Fruit fly (Drosophila melanogaster) whole organism, prepupa: ENCODE data around the gene RpL6.

ENCODE experiments used
- CG11902 ChIP-seq: fragments of 200-800 bp; sonication (Bioruptor generic); optimal IDR thresholded peaks from 3 replicates; lab custom pipeline; 2016; ENCODE audit warnings: missing biosample characterization, missing genetic modification characterization
- CG15336 ChIP-seq: fragments of 200-800 bp; sonication (Bioruptor generic); IDR thresholded peaks from 2 replicates; pipeline ENCODE4 v1.3.6; 2022; ENCODE audit warnings: missing biosample characterization, missing genetic modification characterization
- CG1621 ChIP-seq: fragments of 200-800 bp; sonication (Bioruptor generic); optimal IDR thresholded peaks from 3 replicates; lab custom pipeline; 2018; ENCODE audit warnings: missing biosample characterization, mild to moderate bottlenecking, missing genetic modification characterization
- CG34406 ChIP-seq: fragments of 200-800 bp; sonication (Bioruptor generic); optimal IDR thresholded peaks from 3 replicates; lab custom pipeline; 2016; ENCODE audit warnings: missing biosample characterization, missing genetic modification characterization
- CG6276 ChIP-seq: fragments of 200-800 bp; sonication (Bioruptor generic); optimal IDR thresholded peaks from 2 replicates; lab custom pipeline; 2017; ENCODE audit warnings: missing biosample characterization, mild to moderate bottlenecking, missing genetic modification characterization
- CG6808 ChIP-seq: fragments of 200-800 bp; sonication (Bioruptor generic); optimal IDR thresholded peaks from 3 replicates; lab custom pipeline; 2017; ENCODE audit warnings: missing biosample characterization, missing genetic modification characterization, mild to moderate bottlenecking, moderate library complexity, missing genetic modification reagents
- CG8632 ChIP-seq: fragments of 200-800 bp; sonication (Bioruptor generic); optimal IDR thresholded peaks from 3 replicates; lab custom pipeline; 2016; ENCODE audit warnings: missing biosample characterization, missing genetic modification characterization
- Hr4 ChIP-seq: fragments of 200-800 bp; sonication (Bioruptor generic); optimal IDR thresholded peaks from 3 replicates; lab custom pipeline; 2016; ENCODE audit warnings: missing biosample characterization, missing genetic modification characterization
- OdsH ChIP-seq: fragments of 200-800 bp; sonication (Bioruptor generic); optimal IDR thresholded peaks from 3 replicates; lab custom pipeline; 2016; ENCODE audit warnings: missing biosample characterization, missing genetic modification characterization
- Smox ChIP-seq: fragments of 200-800 bp; sonication (Bioruptor generic); optimal IDR thresholded peaks from 3 replicates; lab custom pipeline; 2016; ENCODE audit warnings: missing biosample characterization, missing genetic modification characterization
- achi ChIP-seq: fragments of 200-800 bp; sonication (Bioruptor generic); optimal IDR thresholded peaks from 3 replicates; lab custom pipeline; 2016; ENCODE audit warnings: missing biosample characterization, missing genetic modification characterization
- cyc ChIP-seq: fragments of 200-800 bp; sonication (Bioruptor generic); optimal IDR thresholded peaks from 3 replicates; lab custom pipeline; 2016; ENCODE audit warnings: missing biosample characterization, missing genetic modification characterization
- dsx ChIP-seq: fragments of 200-800 bp; optimal IDR thresholded peaks from 3 replicates; lab custom pipeline; 2019; ENCODE audit warnings: missing biosample characterization, mild to moderate bottlenecking, missing genetic modification characterization, moderate library complexity; ENCODE audit not compliant: poor library complexity, severe bottlenecking
- eg ChIP-seq: fragments of 200-800 bp; sonication (Bioruptor generic); IDR thresholded peaks from 3 replicates; pipeline ENCODE4 v1.3.6; 2022; ENCODE audit warnings: missing biosample characterization, missing genetic modification characterization
- fd85E ChIP-seq: fragments of 200-800 bp; sonication (Bioruptor generic); optimal IDR thresholded peaks from 3 replicates; lab custom pipeline; 2016; ENCODE audit warnings: missing biosample characterization, missing genetic modification characterization
- fkh ChIP-seq: fragments of 200-800 bp; sonication (Bioruptor generic); optimal IDR thresholded peaks from 3 replicates; lab custom pipeline; 2017; ENCODE audit warnings: missing biosample characterization, mild to moderate bottlenecking, missing genetic modification characterization, moderate library complexity
- salr ChIP-seq, 2 experiments: fragments of 200-800 bp; sonication (Bioruptor generic); optimal IDR thresholded peaks; 3 replicates each; lab custom pipeline; 2016 to 2018; ENCODE audit warnings: missing biosample characterization in 2 of 2, missing genetic modification characterization in 2 of 2, mild to moderate bottlenecking in 1 of 2
- ss ChIP-seq, 2 experiments: fragments of 200-800 bp; sonication (Bioruptor generic); optimal IDR thresholded peaks; 2 replicates in 1 of 2; 3 replicates in 1 of 2; lab custom pipeline; 2017 to 2018; ENCODE audit warnings: mild to moderate bottlenecking in 2 of 2, missing biosample characterization in 2 of 2, missing genetic modification characterization in 2 of 2, moderate library complexity in 1 of 2

RpL6 gene

DNA sequence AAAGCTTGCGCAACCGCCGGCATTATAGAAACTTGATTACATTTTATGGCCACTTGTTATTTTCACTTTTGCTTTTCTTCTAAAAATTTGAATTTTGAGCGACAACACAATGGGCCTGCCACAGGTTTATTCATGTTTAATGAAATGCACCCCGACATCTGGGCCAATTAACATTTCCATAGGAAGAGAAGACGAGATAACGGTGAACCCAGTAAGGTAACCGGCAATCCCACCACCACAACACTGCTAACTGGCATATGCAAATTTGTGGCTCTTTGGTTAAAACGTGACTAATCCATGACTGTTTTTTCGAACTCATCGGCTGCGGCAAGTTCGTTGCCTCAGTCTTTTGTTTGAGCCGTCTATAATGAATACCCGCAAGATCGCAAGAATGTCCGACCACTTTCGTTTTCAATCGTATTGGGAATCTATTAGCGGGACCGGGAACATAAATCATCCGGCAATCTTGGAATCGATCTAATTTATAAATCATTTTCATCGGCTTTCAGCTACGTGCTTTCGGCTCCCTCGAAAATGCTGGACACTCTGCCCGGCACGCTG, 37.2 kb downstream of the RpL6 start:
- TF ChIP-seq fd85E (GFP tag; lab: Kevin White, UChicago) (no peak), Smox (GFP tag; lab: Kevin White, UChicago) (no peak), CG6808 (GFP tag; lab: Kevin White, UChicago) (no peak), eg (GFP tag; lab: Robert Waterston, UW) (no peak), Hr4 (no peak), CG1621 (tag; lab: Kevin White, UChicago) (no peak), CG8632 (no peak), achi (GFP tag; lab: Kevin White, UChicago) (no peak)

DNA sequence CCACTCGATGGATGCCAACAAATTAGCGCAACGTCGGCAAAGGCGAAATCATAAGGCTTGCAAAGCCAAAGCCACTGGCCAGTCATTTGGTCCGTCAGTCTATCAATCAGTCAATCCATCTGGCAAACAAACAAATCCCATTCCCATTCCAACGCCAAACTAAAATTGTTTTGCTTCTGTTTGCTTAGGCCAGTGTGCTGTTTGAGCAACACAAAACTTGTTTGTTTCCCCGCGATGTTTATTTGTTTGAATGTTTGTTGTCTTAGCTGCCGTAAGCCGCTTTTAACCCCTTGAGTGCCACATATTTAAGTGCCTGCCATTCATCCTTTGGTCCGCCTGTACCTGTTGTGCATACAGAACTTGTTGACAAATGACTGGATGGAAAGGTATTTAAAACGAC, 45.1 kb downstream of the RpL6 start:
- no peak for TF ChIP-seq CG15336
- TF ChIP-seq fkh (GFP tag; lab: Kevin White, UChicago), result peak; percentile 93

DNA sequence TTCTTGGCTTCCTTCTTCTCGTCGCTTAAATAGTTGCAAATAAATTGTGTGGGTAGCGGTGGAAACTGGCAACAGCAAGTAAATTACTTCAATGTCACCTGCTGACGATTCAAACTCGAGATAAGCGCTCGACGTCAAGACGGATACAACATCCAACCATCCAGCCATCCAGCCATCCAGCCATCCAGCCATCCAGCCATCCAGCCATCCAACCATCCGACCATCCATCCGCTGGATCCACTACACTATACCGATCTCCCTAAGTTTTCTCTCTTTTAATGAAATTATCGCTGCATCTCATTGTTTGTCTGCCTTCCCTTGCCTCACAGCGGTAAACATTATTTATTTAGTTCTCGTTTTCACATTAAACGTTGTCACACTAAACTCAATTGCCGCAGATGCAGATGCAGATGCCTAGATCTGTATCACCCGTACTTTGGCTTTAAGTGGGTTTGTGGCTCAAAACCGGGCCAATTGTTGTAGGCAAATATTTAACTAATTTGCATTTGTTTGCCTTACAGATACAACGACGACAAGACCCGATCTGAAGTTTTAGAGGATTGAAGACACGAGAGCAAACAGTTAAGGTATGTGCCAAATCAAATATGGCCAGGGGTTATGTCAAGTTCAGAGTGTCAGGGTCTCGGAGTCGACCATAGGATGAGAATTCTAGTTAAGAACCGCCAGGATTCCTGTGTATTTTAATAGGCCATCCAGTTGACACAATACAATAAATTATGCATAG, 47.1 kb downstream of the RpL6 start:
- TF ChIP-seq salr (GFP tag; optimal IDR thresholded peaks at IDR 0.05; lab: Kevin White, UChicago), result no peak
- TF ChIP-seq Smox (GFP tag; lab: Kevin White, UChicago), result no peak
- TF ChIP-seq CG11902 (GFP tag; lab: Kevin White, UChicago), result no peak
- no peak for TF ChIP-seq Hr4
- no peak for TF ChIP-seq CG34406
- TF ChIP-seq cyc (GFP tag; lab: Kevin White, UChicago), result no peak
- TF ChIP-seq dsx (GFP tag; lab: Kevin White, UChicago), result peak; percentile 44
- TF ChIP-seq CG6808 (GFP tag; lab: Kevin White, UChicago), result no peak
- no peak for TF ChIP-seq ss (GFP tag; optimal IDR thresholded peaks at IDR 0.05; lab: Kevin White, UChicago)
- no peak for TF ChIP-seq CG6276
- peak; percentile 64 for TF ChIP-seq fkh (GFP tag; lab: Kevin White, UChicago)
- TF ChIP-seq OdsH, result no peak
- TF ChIP-seq, all 60 proteins: peak for 2
